Fruit fly (Drosophila melanogaster) whole organism, wandering third instar larva: ENCODE results near the gene CG13096.

Experiments used
- Dfd ChIP-seq: fragments of >200 bp; optimal IDR thresholded peaks from 2 replicates; lab custom pipeline; 2017; ENCODE audit warnings: missing biosample characterization, missing genetic modification characterization
- HLH106 ChIP-seq: fragments of 200-800 bp; optimal IDR thresholded peaks from 3 replicates; lab custom pipeline; 2019; ENCODE audit warnings: missing biosample characterization, mild to moderate bottlenecking, missing genetic modification characterization, moderate library complexity
- Mio ChIP-seq: sonication (Bioruptor generic); optimal IDR thresholded peaks from 2 replicates; lab custom pipeline; 2016; ENCODE audit warnings: missing biosample characterization, missing genetic modification characterization
- OdsH ChIP-seq: fragments of 200-800 bp; sonication (Bioruptor generic); optimal IDR thresholded peaks from 2 replicates; lab custom pipeline; 2016; ENCODE audit warnings: missing biosample characterization, mild to moderate bottlenecking, missing genetic modification characterization
- br ChIP-seq: fragments of 200-800 bp; sonication (Bioruptor generic); optimal IDR thresholded peaks from 2 replicates; lab custom pipeline; 2016; ENCODE audit warnings: missing biosample characterization, missing genetic modification characterization
- brk ChIP-seq: fragments of 200-800 bp; sonication (Bioruptor generic); optimal IDR thresholded peaks from 2 replicates; lab custom pipeline; 2016; ENCODE audit warnings: missing biosample characterization, mild to moderate bottlenecking, missing genetic modification characterization
- dsf ChIP-seq: sonication (Bioruptor generic); optimal IDR thresholded peaks from 2 replicates; lab custom pipeline; 2016; ENCODE audit warnings: missing biosample characterization, missing genetic modification characterization, borderline replicate concordance
- ey ChIP-seq: fragments of 200-800 bp; sonication (Bioruptor generic); optimal IDR thresholded peaks from 2 replicates; lab custom pipeline; 2016; ENCODE audit warnings: missing biosample characterization, missing genetic modification characterization
- fru ChIP-seq: fragments of 200-800 bp; sonication (Bioruptor generic); optimal IDR thresholded peaks from 3 replicates; lab custom pipeline; 2016; ENCODE audit warnings: missing biosample characterization, mild to moderate bottlenecking, missing genetic modification characterization
- h ChIP-seq: fragments of 200-800 bp; sonication (Bioruptor generic); optimal IDR thresholded peaks from 3 replicates; lab custom pipeline; 2016; ENCODE audit warnings: missing biosample characterization, mild to moderate bottlenecking, missing genetic modification characterization
- lola ChIP-seq: fragments of >200 bp; optimal IDR thresholded peaks from 2 replicates; lab custom pipeline; 2017; ENCODE audit warnings: missing biosample characterization, missing genetic modification characterization
- psq ChIP-seq: fragments of 200-800 bp; sonication (Bioruptor generic); optimal IDR thresholded peaks from 3 replicates; lab custom pipeline; 2017; ENCODE audit warnings: missing biosample characterization, mild to moderate bottlenecking, missing genetic modification characterization, moderate library complexity
- sv ChIP-seq: fragments of 200-800 bp; sonication (Bioruptor generic); optimal IDR thresholded peaks from 3 replicates; lab custom pipeline; 2016; ENCODE audit warnings: missing biosample characterization, missing genetic modification characterization
- tai ChIP-seq: sonication (Bioruptor generic); optimal IDR thresholded peaks from 2 replicates; lab custom pipeline; 2016; ENCODE audit warnings: missing biosample characterization, missing genetic modification characterization

DNA sequence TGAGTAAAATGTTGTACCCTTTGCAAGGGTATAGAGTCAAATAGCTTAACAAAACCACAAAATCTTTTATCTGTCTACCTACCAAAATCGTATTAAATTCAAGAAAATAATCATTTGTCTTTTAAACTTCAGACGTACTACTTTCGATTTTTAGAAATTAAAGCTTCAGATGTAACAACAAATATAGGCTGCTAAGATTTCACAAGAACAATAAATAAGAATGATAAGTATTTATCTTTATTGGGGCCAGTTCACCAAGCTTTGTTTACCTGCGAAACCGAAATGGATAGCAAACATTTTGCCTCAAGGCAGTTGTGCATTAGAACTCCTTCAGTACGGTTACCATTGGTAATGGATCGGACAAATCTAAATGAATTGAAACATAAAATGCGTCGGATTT lies 21.2 kb downstream of the CG13096 start, which contains the start of gene CG43400:
- TF ChIP-seq ey (GFP tag; lab: Kevin White, UChicago) (no peak), OdsH (GFP tag; lab: Kevin White, UChicago) (no peak), h (no peak), sv (GFP tag; lab: Kevin White, UChicago) (no peak), lola (GFP tag; lab: Kevin White, UChicago) (no peak), br (GFP tag; lab: Kevin White, UChicago) (no peak), Dfd (GFP tag; lab: Kevin White, UChicago) (no peak), dsf (GFP tag; lab: Kevin White, UChicago) (no peak), tai (GFP tag; lab: Kevin White, UChicago) (no peak), HLH106 (no peak), fru (GFP tag; lab: Kevin White, UChicago) (no peak), Mio (GFP tag; lab: Kevin White, UChicago) (no peak), brk (GFP tag; lab: Kevin White, UChicago) (no peak), psq (GFP tag; lab: Kevin White, UChicago) (no peak)
